Fruit fly (Drosophila melanogaster) whole organism, larva: Measurements from ENCODE around the gene CAH9.

Experiments
- noc ChIP-seq: fragments of 200-800 bp; sonication (Bioruptor generic); optimal IDR thresholded peaks from 3 replicates; lab custom pipeline; 2019; ENCODE audit warnings: missing biosample characterization, mild to moderate bottlenecking, missing genetic modification characterization, moderate library complexity

The CAH9 gene

DNA sequence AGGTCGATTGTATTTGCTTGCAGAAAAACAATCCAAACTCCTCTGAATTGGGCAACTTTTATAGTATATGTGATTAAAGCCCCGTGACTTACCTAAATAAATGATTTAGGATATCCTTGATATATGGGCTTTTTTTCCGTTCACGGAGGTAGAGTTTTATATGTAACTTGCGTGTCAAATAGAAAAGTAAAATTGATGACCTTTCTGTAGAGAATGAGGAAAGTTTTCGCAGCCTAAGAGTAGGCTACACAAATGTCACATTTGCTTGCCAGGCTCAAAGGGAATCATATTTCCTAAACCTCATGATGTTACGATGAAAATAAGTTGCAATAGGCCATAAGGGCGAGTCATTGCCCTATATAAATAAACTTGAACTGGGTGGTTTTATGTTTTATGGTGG lies 49.8 kb downstream of the CAH9 start:
- TF ChIP-seq noc: no peak
